Fruit fly (Drosophila melanogaster) Kc167 (cell line): ENCODE results near the gene CG17300.

Experiments used
- Sin3A ChIP-seq: fragments of >200 bp; optimal IDR thresholded peaks from 2 replicates; lab custom pipeline; 2018; ENCODE audit warnings: missing external identifiers
- h ChIP-seq: fragments of >200 bp; optimal IDR thresholded peaks from 3 replicates; lab custom pipeline; 2018; ENCODE audit warnings: missing external identifiers
- psq ChIP-seq: fragments of >200 bp; optimal IDR thresholded peaks from 2 replicates; lab custom pipeline; 2017; ENCODE audit warnings: missing external identifiers
- ttk ChIP-seq: sonication (Bioruptor generic); optimal IDR thresholded peaks from 2 replicates; lab custom pipeline; 2017; ENCODE audit warnings: missing external identifiers

dm6 chr3L:13077326-13077725 is 9.8 kb downstream of the CG17300 start:
- TF ChIP-seq Sin3A (lab: Kevin White, UChicago) = no peak
- no peak for TF ChIP-seq h (lab: Kevin White, UChicago)
- no peak for TF ChIP-seq psq (lab: Kevin White, UChicago)
- TF ChIP-seq ttk = no peak
